Worm (Caenorhabditis elegans) whole organism, late embryonic: ENCODE measurements around the gene F54H5.3.

Experiments
- K09A11.1 ChIP-seq: sonication (generic microtip); optimal IDR thresholded peaks from 2 replicates; lab custom pipeline; 2017; ENCODE audit warnings: antibody characterized with exemption, mild to moderate bottlenecking, missing genetic modification characterization, missing compliant biosample characterization; ENCODE audit not compliant: insufficient read depth
- ceh-24 ChIP-seq: sonication (generic microtip); optimal IDR thresholded peaks from 2 replicates; lab custom pipeline; 2016; ENCODE audit warnings: mild to moderate bottlenecking, missing genetic modification characterization, missing compliant biosample characterization
- elt-2 ChIP-seq: sonication (generic microtip); optimal IDR thresholded peaks from 2 replicates; lab custom pipeline; 2016; ENCODE audit warnings: missing genetic modification reagents, missing genetic modification characterization, missing compliant biosample characterization
- hlh-6 ChIP-seq: sonication (generic microtip); optimal IDR thresholded peaks from 2 replicates; lab custom pipeline; 2016; ENCODE audit warnings: missing genotype, missing genetic modification characterization, missing compliant biosample characterization
- nfya-1 ChIP-seq: sonication (generic microtip); optimal IDR thresholded peaks from 2 replicates; lab custom pipeline; 2017; ENCODE audit warnings: missing genetic modification characterization, mild to moderate bottlenecking, missing compliant biosample characterization, antibody characterized with exemption, moderate library complexity
- nhr-11 ChIP-seq: fragments of 150-350 bp; optimal IDR thresholded peaks from 2 replicates; lab custom pipeline; 2014; ENCODE audit warnings: missing biosample characterization, missing genetic modification characterization
- pax-1 ChIP-seq: fragments of 150-350 bp; optimal IDR thresholded peaks from 2 replicates; lab custom pipeline; 2014; ENCODE audit warnings: missing biosample characterization, missing genetic modification characterization
- rnt-1 ChIP-seq: sonication (generic microtip); optimal IDR thresholded peaks from 2 replicates; lab custom pipeline; 2016; ENCODE audit warnings: missing genetic modification characterization, missing compliant biosample characterization
- tbx-7 ChIP-seq: sonication (generic microtip); optimal IDR thresholded peaks from 2 replicates; lab custom pipeline; 2016; ENCODE audit warnings: missing genotype, missing genetic modification characterization, missing compliant biosample characterization
- unc-55 ChIP-seq: sonication (generic microtip); optimal IDR thresholded peaks from 2 replicates; lab custom pipeline; 2017; ENCODE audit warnings: missing biosample characterization, missing genetic modification reagents, missing genetic modification characterization
- ztf-16 ChIP-seq: sonication (generic microtip); optimal IDR thresholded peaks from 2 replicates; lab custom pipeline; 2017; ENCODE audit warnings: missing genetic modification characterization, missing compliant biosample characterization

DNA sequence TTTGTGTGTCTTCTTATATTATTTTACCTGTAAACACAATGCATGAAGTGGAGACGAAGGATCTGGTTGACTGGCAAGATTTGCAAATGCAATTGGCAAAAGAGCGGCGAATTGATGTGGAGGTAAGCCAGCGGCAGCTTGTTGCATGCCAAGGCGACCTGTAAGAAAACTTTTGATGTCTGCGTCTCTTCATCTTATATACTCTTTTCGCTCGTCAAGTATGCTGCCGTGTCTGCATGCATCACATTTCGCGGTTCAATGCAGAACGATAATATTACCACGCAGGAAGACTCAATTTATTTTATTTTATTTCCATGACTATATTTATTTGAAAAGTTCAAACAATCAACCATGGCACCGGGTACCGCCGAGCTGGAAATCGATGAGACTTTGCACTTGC lies 21.0 kb upstream of the F54H5.3 start, which contains the start of gene vps-33.2:
- no peak for TF ChIP-seq tbx-7 (tag; lab: Kevin White, UChicago)
- no peak for TF ChIP-seq elt-2 (tag; lab: Kevin White, UChicago)
- no peak for TF ChIP-seq ztf-16 (tag; lab: Kevin White, UChicago)
- TF ChIP-seq pax-1 (tag; lab: Kevin White, UChicago), result no peak
- no peak for TF ChIP-seq unc-55 (GFP tag; lab: Kevin White, UChicago)
- TF ChIP-seq nfya-1 (tag; lab: Kevin White, UChicago), result peak; percentile 34
- no peak for TF ChIP-seq ceh-24
- no peak for TF ChIP-seq K09A11.1 (tag; lab: Kevin White, UChicago)
- TF ChIP-seq hlh-6 (tag; lab: Kevin White, UChicago), result no peak
- no peak for TF ChIP-seq nhr-11
- TF ChIP-seq rnt-1 (tag; lab: Kevin White, UChicago), result no peak
